Worm (Caenorhabditis elegans) whole organism, young adult: Measurements from ENCODE around the gene msp-3.
"Not testable (repeated sequence)": the region's sequence is repeated elsewhere in the genome, so short reads cannot be mapped to it uniquely, and the experiment has no call there.

Experiments used
- C06A6.2 ChIP-seq: fragments of 200-800 bp; sonication (Bioruptor generic); conservative IDR thresholded peaks from 2 replicates; pipeline ENCODE4 v1.3.6; 2022; ENCODE audit warnings: missing genetic modification characterization, missing compliant biosample characterization
- F22D6.2 ChIP-seq: sonication (generic microtip); optimal IDR thresholded peaks from 2 replicates; lab custom pipeline; 2016; ENCODE audit warnings: mild to moderate bottlenecking, missing genetic modification characterization, missing compliant biosample characterization
- F49E8.2 ChIP-seq: sonication (generic microtip); optimal IDR thresholded peaks from 3 replicates; lab custom pipeline; 2017; ENCODE audit warnings: missing genetic modification characterization, mild to moderate bottlenecking, missing compliant biosample characterization, antibody characterized with exemption, moderate library complexity; ENCODE audit not compliant: insufficient read depth
- F55B11.4 ChIP-seq: sonication (generic microtip); optimal IDR thresholded peaks from 2 replicates; lab custom pipeline; 2016; ENCODE audit warnings: missing compliant biosample characterization, missing genetic modification characterization, borderline replicate concordance; ENCODE audit not compliant: insufficient read depth
- K11D2.4 ChIP-seq: fragments of 200-800 bp; sonication (Bioruptor generic); IDR thresholded peaks from 2 replicates; pipeline ENCODE4 v1.3.6; 2022; ENCODE audit warnings: missing genetic modification reagents, missing genetic modification characterization, missing compliant biosample characterization
- Y56A3A.18 ChIP-seq: fragments of 200-800 bp; sonication (Bioruptor generic); IDR thresholded peaks from 2 replicates; pipeline ENCODE4 v1.3.6; 2022; ENCODE audit warnings: missing genetic modification reagents, missing genetic modification characterization, missing compliant biosample characterization
- Y79H2A.3 ChIP-seq: fragments of 200-800 bp; sonication (Bioruptor generic); conservative IDR thresholded peaks from 2 replicates; pipeline ENCODE4 v1.3.6; 2022; ENCODE audit warnings: missing genetic modification reagents, missing genetic modification characterization, missing compliant biosample characterization
- akir-1 ChIP-seq: fragments of 200-800 bp; sonication (Bioruptor generic); optimal IDR thresholded peaks from 2 replicates; lab custom pipeline; 2018; ENCODE audit warnings: mild to moderate bottlenecking, missing genetic modification characterization, moderate library complexity, missing compliant biosample characterization
- aptf-2 ChIP-seq: fragments of 200-800 bp; sonication (Bioruptor generic); conservative IDR thresholded peaks from 2 replicates; pipeline ENCODE4 v1.3.6; 2022; ENCODE audit warnings: missing genetic modification reagents, missing genetic modification characterization, missing compliant biosample characterization
- aptf-3 ChIP-seq: fragments of 200-800 bp; sonication (Bioruptor generic); IDR thresholded peaks from 2 replicates; pipeline ENCODE4 v1.3.6; 2022; ENCODE audit warnings: missing genetic modification characterization, missing compliant biosample characterization
- attf-5 ChIP-seq: fragments of 200-800 bp; sonication (Bioruptor generic); optimal IDR thresholded peaks from 2 replicates; lab custom pipeline; 2018; ENCODE audit warnings: mild to moderate bottlenecking, missing genetic modification characterization, missing compliant biosample characterization
- bed-1 ChIP-seq: fragments of 200-800 bp; sonication (Bioruptor generic); IDR thresholded peaks from 2 replicates; pipeline ENCODE4 v1.3.6; 2022; ENCODE audit warnings: missing genetic modification reagents, missing genetic modification characterization, missing compliant biosample characterization
- bed-2 ChIP-seq: fragments of 200-800 bp; sonication (Bioruptor generic); IDR thresholded peaks from 2 replicates; pipeline ENCODE4 v1.3.6; 2022; ENCODE audit warnings: missing genetic modification reagents, missing genetic modification characterization, missing compliant biosample characterization
- ceh-40 ChIP-seq: fragments of 200-800 bp; sonication (Bioruptor generic); IDR thresholded peaks from 2 replicates; pipeline ENCODE4 v1.3.6; 2022; ENCODE audit warnings: missing genetic modification characterization, missing compliant biosample characterization
- die-1 ChIP-seq: sonication (generic microtip); optimal IDR thresholded peaks from 2 replicates; lab custom pipeline; 2016; ENCODE audit warnings: missing genotype, mild to moderate bottlenecking, missing genetic modification characterization, missing compliant biosample characterization
- dpff-1 ChIP-seq: sonication (generic microtip); optimal IDR thresholded peaks from 2 replicates; lab custom pipeline; 2017; ENCODE audit warnings: mild to moderate bottlenecking, missing genetic modification characterization, missing compliant biosample characterization
- dpl-1 ChIP-seq: fragments of 150-350 bp; optimal IDR thresholded peaks from 2 replicates; lab custom pipeline; 2014; ENCODE audit warnings: missing biosample characterization, missing genetic modification reagents, missing genetic modification characterization
- efl-1 ChIP-seq: fragments of 150-350 bp; optimal IDR thresholded peaks from 2 replicates; lab custom pipeline; 2014; ENCODE audit warnings: missing biosample characterization, missing genetic modification reagents, missing genetic modification characterization
- ekl-4 ChIP-seq: fragments of 200-800 bp; sonication (Bioruptor generic); IDR thresholded peaks from 2 replicates; pipeline ENCODE4 v1.3.6; 2022; ENCODE audit warnings: missing genetic modification reagents, missing genetic modification characterization, missing compliant biosample characterization
- hlh-26 ChIP-seq: fragments of 200-800 bp; sonication (Bioruptor generic); conservative IDR thresholded peaks from 2 replicates; pipeline ENCODE4 v1.3.6; 2022; ENCODE audit warnings: missing genetic modification reagents, missing genetic modification characterization, missing compliant biosample characterization
- lin-26 ChIP-seq: fragments of 200-800 bp; sonication (Bioruptor generic); IDR thresholded peaks from 2 replicates; pipeline ENCODE4 v1.3.6; 2022; ENCODE audit warnings: missing genetic modification reagents, missing genetic modification characterization, missing compliant biosample characterization
- lin-35 ChIP-seq, 3 experiments: fragments of 150-350 bp in 2 of 3; sonication (generic microtip) in 1 of 3; optimal IDR thresholded peaks; 2 replicates each; lab custom pipeline; 2014 to 2018; ENCODE audit warnings: missing biosample characterization in 3 of 3, missing genetic modification characterization in 3 of 3, missing genetic modification reagents in 3 of 3
- lin-54 ChIP-seq: fragments of 200-800 bp; sonication (Bioruptor generic); optimal IDR thresholded peaks from 2 replicates; lab custom pipeline; 2018; ENCODE audit warnings: mild to moderate bottlenecking, missing genetic modification characterization, missing compliant biosample characterization
- lsy-27 ChIP-seq: sonication (generic microtip); optimal IDR thresholded peaks from 2 replicates; lab custom pipeline; 2017; ENCODE audit warnings: missing genetic modification characterization, mild to moderate bottlenecking, missing compliant biosample characterization, antibody characterized with exemption, missing genotype, borderline replicate concordance; ENCODE audit not compliant: insufficient read depth
- mel-28 ChIP-seq: sonication (generic microtip); optimal IDR thresholded peaks from 2 replicates; lab custom pipeline; 2016; ENCODE audit warnings: borderline replicate concordance, mild to moderate bottlenecking, missing genetic modification characterization, missing compliant biosample characterization
- nfya-2 ChIP-seq: fragments of 200-800 bp; sonication (Bioruptor generic); IDR thresholded peaks from 2 replicates; pipeline ENCODE4 v1.3.6; 2022; ENCODE audit warnings: missing genetic modification reagents, missing genetic modification characterization, missing compliant biosample characterization
- nfyb-1 ChIP-seq: fragments of 200-800 bp; sonication (Bioruptor generic); IDR thresholded peaks from 2 replicates; pipeline ENCODE4 v1.3.6; 2022; ENCODE audit warnings: missing genetic modification reagents, missing genetic modification characterization, missing compliant biosample characterization
- nhr-27 ChIP-seq: fragments of 200-800 bp; sonication (Bioruptor generic); optimal IDR thresholded peaks from 2 replicates; lab custom pipeline; 2018; ENCODE audit warnings: mild to moderate bottlenecking, missing genetic modification characterization, moderate library complexity, missing compliant biosample characterization
- snpc-1.3 ChIP-seq: sonication (generic microtip); optimal IDR thresholded peaks from 2 replicates; lab custom pipeline; 2017; ENCODE audit warnings: missing genetic modification characterization, mild to moderate bottlenecking, missing compliant biosample characterization, antibody characterized with exemption, moderate library complexity, missing genotype, missing genetic modification reagents; ENCODE audit not compliant: insufficient read depth
- snpc-4 ChIP-seq, 5 experiments: fragments of 150-350 bp in 1 of 5; sonication (generic microtip) in 4 of 5; optimal IDR thresholded peaks; 2 replicates each; lab custom pipeline; 2014 to 2018; ENCODE audit warnings: missing genetic modification characterization in 5 of 5, missing biosample characterization in 3 of 5, antibody characterized with exemption in 2 of 5, mild to moderate bottlenecking in 2 of 5, missing compliant biosample characterization in 2 of 5, missing genotype in 2 of 5, moderate library complexity in 2 of 5, missing genetic modification reagents in 1 of 5
- sptf-2 ChIP-seq: fragments of 200-800 bp; sonication (Bioruptor generic); optimal IDR thresholded peaks from 2 replicates; lab custom pipeline; 2018; ENCODE audit warnings: mild to moderate bottlenecking, missing genetic modification characterization, missing compliant biosample characterization
- tbx-9 ChIP-seq: sonication (generic microtip); optimal IDR thresholded peaks from 2 replicates; lab custom pipeline; 2016; ENCODE audit warnings: borderline replicate concordance, missing genetic modification characterization, inconsistent platforms, missing compliant biosample characterization
- tlf-1 ChIP-seq: fragments of 200-800 bp; sonication (Bioruptor generic); optimal IDR thresholded peaks from 2 replicates; lab custom pipeline; 2018; ENCODE audit warnings: mild to moderate bottlenecking, missing genetic modification characterization, missing compliant biosample characterization
- unc-130 ChIP-seq: sonication (generic microtip); optimal IDR thresholded peaks from 2 replicates; lab custom pipeline; 2016; ENCODE audit warnings: missing genetic modification reagents, missing genetic modification characterization, missing compliant biosample characterization
- ztf-18 ChIP-seq: sonication (generic microtip); optimal IDR thresholded peaks from 2 replicates; lab custom pipeline; 2016; ENCODE audit warnings: missing genotype, mild to moderate bottlenecking, missing genetic modification characterization, missing compliant biosample characterization
- ztf-28 ChIP-seq: fragments of 200-800 bp; sonication (Bioruptor generic); IDR thresholded peaks from 2 replicates; pipeline ENCODE4 v1.3.6; 2022; ENCODE audit warnings: missing genetic modification reagents, missing genetic modification characterization, missing compliant biosample characterization
- ztf-3 ChIP-seq: fragments of 200-800 bp; sonication (Bioruptor generic); optimal IDR thresholded peaks from 2 replicates; lab custom pipeline; 2018; ENCODE audit warnings: mild to moderate bottlenecking, missing genetic modification characterization, missing compliant biosample characterization

msp-3 gene

DNA sequence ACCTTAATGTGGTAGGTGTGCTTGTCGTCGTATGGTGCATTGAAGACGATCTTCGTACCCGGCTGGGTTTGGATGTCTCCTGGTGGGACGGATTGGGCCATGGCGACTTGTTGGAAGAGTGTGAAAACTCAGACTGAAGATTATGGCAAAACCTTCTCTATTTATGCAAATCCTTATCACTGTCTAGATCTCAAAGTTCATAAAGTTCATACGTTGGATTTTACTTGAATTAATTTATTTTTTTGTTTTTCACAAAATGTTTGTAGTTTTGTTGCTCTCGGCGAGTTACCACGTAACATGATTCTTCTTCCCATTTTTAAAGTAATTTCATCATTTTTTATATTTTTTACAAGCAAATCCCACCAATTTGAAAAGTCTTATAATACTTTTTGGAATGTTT lies at the start of gene msp-3:
Gene msp-3, minus strand, starts transcription at position 101 of the 400 bp plus-strand sequence.
- no peak for TF ChIP-seq F22D6.2
- no peak for TF ChIP-seq K11D2.4
- TF ChIP-seq ztf-28 (GFP tag; lab: Robert Waterston, UW) = no peak
- no peak for TF ChIP-seq ceh-40
- no peak for TF ChIP-seq bed-2 (GFP tag; lab: Robert Waterston, UW)

DNA sequence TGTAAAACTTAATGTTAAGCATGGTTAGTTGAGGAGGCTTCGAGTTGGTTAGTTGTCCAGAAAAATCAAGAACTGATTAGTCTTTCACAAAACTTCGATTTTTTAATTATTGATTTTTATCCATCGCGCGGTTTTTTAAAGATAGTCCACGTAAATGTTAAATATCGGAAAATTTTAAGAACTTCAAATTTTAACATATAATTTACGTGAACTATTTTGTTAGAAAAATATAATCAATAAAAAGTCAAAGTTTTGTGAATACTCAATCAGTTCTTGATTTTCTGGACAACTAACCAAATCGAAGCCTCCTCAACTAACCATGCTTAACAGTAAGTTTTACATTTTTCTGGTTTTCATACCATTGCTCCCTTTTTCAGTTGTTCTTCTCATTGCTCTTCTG lies 48.7 kb upstream of the msp-3 start, which contains the start of the genes C33F10.11 and C33F10.1:
Gene C33F10.11, minus strand, starts transcription at position 101 of the 400 bp plus-strand sequence.
Gene C33F10.1, plus strand, starts transcription at position 263 of the 400 bp plus-strand sequence.
- TF ChIP-seq lin-54 (GFP tag; lab: Kevin White, UChicago) (no peak), snpc-1.3 (tag; lab: Kevin White, UChicago) (no peak), akir-1 (GFP tag; lab: Kevin White, UChicago) (no peak), nfyb-1 (GFP tag; lab: Robert Waterston, UW) (no peak), C06A6.2 (no peak), bed-1 (GFP tag; lab: Robert Waterston, UW) (no peak), ztf-18 (tag; lab: Kevin White, UChicago) (no peak), sptf-2 (GFP tag; lab: Kevin White, UChicago) (no peak), ekl-4 (GFP tag; lab: Robert Waterston, UW) (no peak), aptf-2 (GFP tag; lab: Robert Waterston, UW) (no peak), unc-130 (GFP tag; lab: Kevin White, UChicago) (no peak)

DNA sequence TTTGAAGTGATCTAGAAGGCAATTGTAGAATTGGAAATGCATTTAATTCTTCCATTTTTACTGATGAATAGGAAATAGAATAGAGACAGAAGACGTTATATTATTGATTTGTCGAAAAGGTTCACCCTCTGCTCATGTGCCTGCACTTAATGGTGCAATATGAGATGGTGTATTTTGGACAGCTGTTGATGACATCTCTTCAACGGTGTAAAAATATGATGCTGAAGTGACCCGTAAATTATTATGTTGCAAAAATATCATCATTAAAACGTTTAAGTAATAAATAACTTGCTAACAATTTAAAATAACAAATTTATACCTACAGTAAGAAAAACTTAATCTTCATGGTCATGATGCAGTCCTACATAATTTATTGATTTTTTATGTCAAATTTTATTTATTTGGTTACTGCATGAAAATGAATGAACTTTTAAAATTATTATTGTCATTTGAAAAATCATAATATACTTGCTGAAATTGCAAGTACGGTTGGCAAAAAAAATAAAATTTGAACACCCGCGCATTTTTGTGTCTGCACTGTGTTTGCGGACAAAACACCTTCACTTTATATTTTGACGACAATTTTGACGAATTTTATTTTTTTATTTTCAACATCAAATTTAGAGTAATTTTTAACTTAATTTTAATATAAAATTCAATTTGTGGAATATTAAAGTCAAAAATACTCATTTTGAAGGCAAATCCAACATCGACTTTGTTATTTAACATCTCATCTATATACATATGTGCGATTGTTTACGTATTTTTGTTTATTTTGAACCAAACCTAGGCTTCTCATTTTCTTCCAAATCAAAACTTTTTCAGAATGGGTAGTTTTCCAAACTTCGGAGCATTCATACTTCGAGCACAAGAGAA lies 41.9 kb upstream of the msp-3 start, which contains the start of the genes fbxb-88 and tbck-1:
Gene fbxb-88, minus strand, starts transcription at position 151 of the 876 bp plus-strand sequence.
Gene tbck-1, plus strand, starts transcription at position 826 of the 876 bp plus-strand sequence.
- TF ChIP-seq dpl-1 (GFP tag; lab: Kevin White, UChicago) (peak; percentile 83), tbx-9 (tag; lab: Kevin White, UChicago) (no peak), lin-54 (GFP tag; lab: Kevin White, UChicago) (peak; percentile 96), ztf-28 (GFP tag; lab: Robert Waterston, UW) (no peak), lin-35 (GFP tag; optimal IDR thresholded peaks at IDR 0.05; lab: Kevin White, UChicago) (peak; percentile 4 to 88 (median 33)), attf-5 (GFP tag; lab: Kevin White, UChicago) (peak; percentile 44), dpff-1 (no peak), efl-1 (peak; percentile 76), tlf-1 (GFP tag; lab: Kevin White, UChicago) (no peak), snpc-4 (GFP tag; optimal IDR thresholded peaks at IDR 0.05; lab: Kevin White, UChicago) (no peak), snpc-4 (tag; optimal IDR thresholded peaks at IDR 0.05; lab: Kevin White, UChicago) (no peak)

DNA sequence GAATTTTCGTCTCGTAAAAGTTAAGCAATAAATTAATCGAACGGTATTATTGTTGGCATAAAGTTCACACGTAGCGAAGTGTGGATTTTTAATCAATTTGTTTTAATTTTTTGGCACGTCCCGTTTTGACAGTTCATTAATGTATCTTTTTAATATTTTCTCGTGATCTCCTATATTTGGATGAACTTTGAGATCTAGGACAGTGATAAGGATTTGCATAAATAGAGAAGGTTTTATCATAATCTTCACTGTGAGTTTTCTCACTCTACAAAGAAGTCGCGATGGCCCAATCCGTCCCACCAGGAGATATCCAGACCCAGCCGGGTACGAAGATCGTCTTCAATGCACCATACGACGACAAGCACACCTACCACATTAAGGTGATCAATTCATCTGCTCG lies 39.1 kb upstream of the msp-3 start, which contains the start of the genes C33F10.8 and msp-40:
Gene C33F10.8, minus strand, starts transcription at position 101 of the 400 bp plus-strand sequence.
Gene msp-40, plus strand, starts transcription at position 282 of the 400 bp plus-strand sequence.
- not testable (repeated sequence) for TF ChIP-seq K11D2.4; aptf-3 (GFP tag; lab: Robert Waterston, UW); F49E8.2 (tag; lab: Kevin White, UChicago)

DNA sequence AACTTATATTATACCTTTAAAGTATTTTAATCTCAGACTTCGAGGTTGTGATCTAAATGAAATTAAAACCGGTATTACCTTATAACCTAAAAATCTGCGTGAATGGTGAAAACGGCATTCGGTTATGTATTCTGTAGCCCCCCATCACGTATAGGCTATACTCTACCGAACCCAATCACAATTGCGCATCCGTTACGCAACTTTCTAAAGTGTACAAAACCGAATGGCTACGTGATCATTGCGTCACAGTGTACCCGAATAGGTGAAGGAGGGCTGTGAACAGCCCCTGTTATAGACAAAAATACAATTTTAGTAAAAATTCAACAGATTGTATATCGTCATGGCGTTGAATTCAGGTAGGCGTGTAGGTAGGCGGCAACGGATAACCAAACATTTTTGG lies 36.5 kb upstream of the msp-3 start:
- TF ChIP-seq nfya-2 (GFP tag; lab: Robert Waterston, UW) (no peak), Y79H2A.3 (GFP tag; lab: Robert Waterston, UW) (no peak), nfyb-1 (GFP tag; lab: Robert Waterston, UW) (no peak), akir-1 (GFP tag; lab: Kevin White, UChicago) (no peak), lsy-27 (tag; lab: Kevin White, UChicago) (no peak), ztf-18 (tag; lab: Kevin White, UChicago) (no peak), nhr-27 (no peak), die-1 (tag; lab: Kevin White, UChicago) (no peak), ztf-3 (GFP tag; lab: Kevin White, UChicago) (no peak), mel-28 (tag; lab: Kevin White, UChicago) (no peak), lin-26 (GFP tag; lab: Robert Waterston, UW) (no peak), bed-2 (GFP tag; lab: Robert Waterston, UW) (no peak), F55B11.4 (no peak), Y56A3A.18 (no peak), hlh-26 (GFP tag; lab: Robert Waterston, UW) (no peak)
